Worm (Caenorhabditis elegans): ENCODE data around the gene daf-37.
A peak's percentile ranks its signal among the peaks of the same experiment; 100 is the strongest.

daf-37 gene

DNA sequence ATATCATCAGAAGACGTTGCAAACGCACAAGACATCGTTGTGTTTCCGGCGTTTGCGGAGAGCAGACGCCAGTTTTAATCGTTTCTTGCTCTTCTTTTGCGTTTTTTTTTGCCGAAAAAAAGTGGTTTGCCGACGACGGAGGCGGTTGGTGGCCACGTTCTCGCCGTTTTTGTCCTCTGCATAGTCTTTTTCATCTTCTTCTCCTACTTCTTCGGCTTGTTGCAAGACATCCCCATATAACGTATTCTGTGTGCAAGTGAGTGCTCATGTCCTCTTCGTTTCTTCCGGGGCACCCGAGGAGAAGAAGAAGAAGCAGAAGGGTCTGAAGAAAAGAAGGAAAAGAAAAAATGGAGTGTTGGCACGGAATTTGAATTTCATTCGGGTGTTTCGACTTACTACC, 33.0 kb downstream of the daf-37 start:
- TF ChIP-seq sma-9 (GFP tag; optimal IDR thresholded peaks at IDR 0.05), result peak; percentile 15
- TF ChIP-seq sma-9 (tag; optimal IDR thresholded peaks at IDR 0.05), result no peak
- no peak for TF ChIP-seq sma-3 (GFP tag; optimal IDR thresholded peaks at IDR 0.05)
- no peak for TF ChIP-seq nhr-237 (tag; optimal IDR thresholded peaks at IDR 0.05)
- TF ChIP-seq R02D3.7 (tag; optimal IDR thresholded peaks at IDR 0.05), result no peak
- no peak for TF ChIP-seq elt-3 (tag; optimal IDR thresholded peaks at IDR 0.05)
- TF ChIP-seq C34F6.9 (tag; optimal IDR thresholded peaks at IDR 0.05), result peak; percentile 7
- peak; percentile 1 for TF ChIP-seq unc-55 (GFP tag; optimal IDR thresholded peaks at IDR 0.05)
- TF ChIP-seq sem-4 (tag; optimal IDR thresholded peaks at IDR 0.05), result peak; percentile 46

- TF ChIP-seq nhr-25 (tag; optimal IDR thresholded peaks at IDR 0.05), result peak; percentile 21
- TF ChIP-seq lin-11 (tag; optimal IDR thresholded peaks at IDR 0.05), result no peak
- TF ChIP-seq unc-39 (tag; optimal IDR thresholded peaks at IDR 0.05), result no peak
- no peak for TF ChIP-seq unc-62 (GFP tag; optimal IDR thresholded peaks at IDR 0.05)
- TF ChIP-seq mab-5 (tag; optimal IDR thresholded peaks at IDR 0.05), result no peak
- TF ChIP-seq sem-4 (tag; optimal IDR thresholded peaks at IDR 0.05), result no peak
- TF ChIP-seq blmp-1 (tag; optimal IDR thresholded peaks at IDR 0.05; ENCODE audit: insufficient read depth), result peak; percentile 15
- TF ChIP-seq nhr-11 (tag; optimal IDR thresholded peaks at IDR 0.05), result no peak
Measured at ce11 chrII:6173400-6173799, 34.6 kb downstream of the daf-37 start, which contains the start of gene F40H3.2. Gene F40H3.2 (plus strand): TSS chrII:6173649.

- no peak for TF ChIP-seq nhr-6 (tag; optimal IDR thresholded peaks at IDR 0.05)
- peak; percentile 11 for TF ChIP-seq lin-39 (tag; optimal IDR thresholded peaks at IDR 0.05)
- TF ChIP-seq sma-3 (GFP tag; optimal IDR thresholded peaks at IDR 0.05), result no peak
- no peak for TF ChIP-seq ztf-11 (tag; optimal IDR thresholded peaks at IDR 0.05)
- TF ChIP-seq nhr-237 (tag; optimal IDR thresholded peaks at IDR 0.05), result no peak
Measured at ce11 chrII:6171228-6171627, 36.8 kb downstream of the daf-37 start, which contains the start of gene F40H3.3. Gene F40H3.3 (plus strand): TSS chrII:6171507.

DNA sequence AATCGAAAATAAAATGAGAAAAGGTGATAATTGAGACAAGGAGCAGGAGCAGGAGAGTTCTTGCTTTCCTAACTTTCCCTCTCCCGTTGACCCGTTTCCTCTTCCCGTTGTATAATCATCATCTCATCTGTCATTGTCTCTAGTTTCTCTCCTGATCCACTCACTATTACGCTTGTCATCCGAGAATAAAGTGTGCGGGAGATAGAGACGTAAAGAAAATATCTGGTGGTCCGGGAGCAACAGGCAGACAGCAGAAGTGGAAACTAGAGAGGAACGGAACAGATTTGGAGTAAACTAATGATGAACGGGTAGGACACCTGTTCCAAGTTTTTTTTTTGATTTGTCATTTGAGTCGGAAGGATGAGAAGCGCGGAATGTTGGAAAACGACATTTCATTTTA, 37.8 kb downstream of the daf-37 start:
- no peak for TF ChIP-seq lsy-2 (tag; optimal IDR thresholded peaks at IDR 0.05)
- TF ChIP-seq elt-1 (tag; optimal IDR thresholded peaks at IDR 0.05), result no peak
- no peak for TF ChIP-seq crh-2 (tag; optimal IDR thresholded peaks at IDR 0.05)
- peak; percentile 43 for TF ChIP-seq nhr-129 (tag; optimal IDR thresholded peaks at IDR 0.05)
- no peak for TF ChIP-seq ama-1 (optimal IDR thresholded peaks at IDR 0.05)
- no peak for TF ChIP-seq sma-3 (GFP tag; optimal IDR thresholded peaks at IDR 0.05)
- TF ChIP-seq ztf-4 (tag; optimal IDR thresholded peaks at IDR 0.05), result no peak
- no peak for TF ChIP-seq alr-1 (tag; optimal IDR thresholded peaks at IDR 0.05)
- TF ChIP-seq ZK546.5 (tag; optimal IDR thresholded peaks at IDR 0.05), result no peak
- no peak for TF ChIP-seq lin-13 (GFP tag; optimal IDR thresholded peaks at IDR 0.05)
- TF ChIP-seq aly-2 (tag; optimal IDR thresholded peaks at IDR 0.05), result no peak
- TF ChIP-seq sma-9 (GFP tag; optimal IDR thresholded peaks at IDR 0.05), result peak; percentile 16
- TF ChIP-seq sma-9 (tag; optimal IDR thresholded peaks at IDR 0.05), result no peak
- TF ChIP-seq nhr-21 (tag; optimal IDR thresholded peaks at IDR 0.05), result no peak
- no peak for TF ChIP-seq sem-4 (tag; optimal IDR thresholded peaks at IDR 0.05)
- no peak for TF ChIP-seq nhr-77 (tag; optimal IDR thresholded peaks at IDR 0.05)
- TF ChIP-seq dmd-4 (tag; optimal IDR thresholded peaks at IDR 0.05), result no peak
- TF ChIP-seq F13H6.1 (tag; optimal IDR thresholded peaks at IDR 0.05), result peak; percentile 53
- TF ChIP-seq peb-1 (tag; optimal IDR thresholded peaks at IDR 0.05), result no peak

ce11 chrII:6169156-6169555, 38.9 kb downstream of the daf-37 start, which contains the start of gene hst-3.1:
Gene hst-3.1 (minus strand): TSS chrII:6169256.
- no peak for TF ChIP-seq alr-1 (tag; optimal IDR thresholded peaks at IDR 0.05)
- TF ChIP-seq ama-1 (optimal IDR thresholded peaks at IDR 0.05), result no peak
- no peak for TF ChIP-seq C34F6.9 (tag; optimal IDR thresholded peaks at IDR 0.05)
- TF ChIP-seq lin-13 (GFP tag; optimal IDR thresholded peaks at IDR 0.05), result no peak
- TF ChIP-seq zag-1 (tag; optimal IDR thresholded peaks at IDR 0.05), result no peak
- TF ChIP-seq egl-27 (tag; optimal IDR thresholded peaks at IDR 0.05), result no peak
- TF ChIP-seq unc-62 (GFP tag; optimal IDR thresholded peaks at IDR 0.05), result no peak
- TF ChIP-seq nhr-6 (tag; optimal IDR thresholded peaks at IDR 0.05), result no peak
- TF ChIP-seq Y55F3AM.14 (GFP tag; optimal IDR thresholded peaks at IDR 0.05), result no peak
- TF ChIP-seq ZK546.5 (tag; optimal IDR thresholded peaks at IDR 0.05), result no peak
- no peak for TF ChIP-seq nhr-25 (tag; optimal IDR thresholded peaks at IDR 0.05)
- TF ChIP-seq unc-55 (GFP tag; optimal IDR thresholded peaks at IDR 0.05), result no peak
- TF ChIP-seq R02D3.7 (tag; optimal IDR thresholded peaks at IDR 0.05), result no peak
- no peak for TF ChIP-seq nhr-23 (tag; optimal IDR thresholded peaks at IDR 0.05)
